Fruit fly (Drosophila melanogaster): Measurements from ENCODE around the gene CG2202.

CG2202 gene

dm6 chrX:10802457-10803378, 45.8 kb upstream of the CG2202 start (continued):
- TF ChIP-seq mld (GFP tag; IDR thresholded peaks at IDR 0.05; ENCODE audit: partially characterized antibody) (no peak), yki (optimal IDR thresholded peaks at IDR 0.05) (no peak), CG9437 (GFP tag; optimal IDR thresholded peaks at IDR 0.05) (peak; percentile 65), ato (GFP tag; IDR thresholded peaks at IDR 0.05; ENCODE audit: partially characterized antibody) (no peak), CG1602 (GFP tag; optimal IDR thresholded peaks at IDR 0.05) (peak; percentile 36), CG16815 (GFP tag; optimal IDR thresholded peaks at IDR 0.05) (no peak), CG12071 (GFP tag; optimal IDR thresholded peaks at IDR 0.05) (no peak), C15 (GFP tag; IDR thresholded peaks at IDR 0.05) (no peak), ara (GFP tag; IDR thresholded peaks at IDR 0.05) (no peak), CG13424 (tag; optimal IDR thresholded peaks at IDR 0.05) (peak; percentile 79), CG3163 (GFP tag; optimal IDR thresholded peaks at IDR 0.05) (no peak), prd (optimal IDR thresholded peaks at IDR 0.05) (no peak), prd (GFP tag; IDR thresholded peaks at IDR 0.05) (peak; percentile 57; the same call in 2 of the 3 replicates), eyg (GFP tag; optimal IDR thresholded peaks at IDR 0.05) (no peak), CG9876 (GFP tag; optimal IDR thresholded peaks at IDR 0.05) (no peak), HLH4C (GFP tag; IDR thresholded peaks at IDR 0.05; ENCODE audit: partially characterized antibody) (no peak), CG4730 (GFP tag; IDR thresholded peaks at IDR 0.05) (no peak), CG4424 (GFP tag; optimal IDR thresholded peaks at IDR 0.05) (peak; percentile 38), Dip2 (GFP tag; IDR thresholded peaks at IDR 0.05) (no peak), tio (GFP tag; optimal IDR thresholded peaks at IDR 0.05) (peak; percentile 16), Tbp (GFP tag; optimal IDR thresholded peaks at IDR 0.05) (no peak), sc (optimal IDR thresholded peaks at IDR 0.05) (no peak), sc (GFP tag; optimal IDR thresholded peaks at IDR 0.05) (peak; percentile 61), slp2 (GFP tag; optimal IDR thresholded peaks at IDR 0.05) (no peak), bsh (GFP tag; optimal IDR thresholded peaks at IDR 0.05) (peak in 1 of 2 experiments; percentile 74), onecut (GFP tag; IDR thresholded peaks at IDR 0.05) (peak; percentile 52), HLHmδ (GFP tag; optimal IDR thresholded peaks at IDR 0.05) (no peak), dan (GFP tag; IDR thresholded peaks at IDR 0.05) (no peak), ewg (GFP tag; optimal IDR thresholded peaks at IDR 0.05) (peak; percentile 33), CG30403 (GFP tag; optimal IDR thresholded peaks at IDR 0.05) (no peak), CG11504 (tag; optimal IDR thresholded peaks at IDR 0.05) (no peak), lbe (GFP tag; optimal IDR thresholded peaks at IDR 0.05) (no peak), CG2199 (GFP tag; IDR thresholded peaks at IDR 0.05) (peak; percentile 65; the same call in 1 of the 3 replicates), Vsx1 (GFP tag; optimal IDR thresholded peaks at IDR 0.05) (peak; percentile 25), ci (GFP tag; IDR thresholded peaks at IDR 0.05) (0 out of 3 replicates have a peak, but pooled peaks have one; percentile 4), CG34422 (GFP tag; IDR thresholded peaks at IDR 0.05) (no peak), knrl (GFP tag; IDR thresholded peaks at IDR 0.05; ENCODE audit: partially characterized antibody) (no peak), CG7987 (GFP tag; optimal IDR thresholded peaks at IDR 0.05) (peak; percentile 12), CG5245 (GFP tag; optimal IDR thresholded peaks at IDR 0.05) (peak; percentile 33), aop (GFP tag; IDR thresholded peaks at IDR 0.05) (no peak), dpn (GFP tag; optimal IDR thresholded peaks at IDR 0.05) (peak in 1 of 2 experiments; percentile 52), caup (GFP tag; optimal IDR thresholded peaks at IDR 0.05; ENCODE audit: severe bottlenecking) (peak; percentile 48), CG2120 (GFP tag; optimal IDR thresholded peaks at IDR 0.05) (peak; percentile 15), CG4820 (GFP tag; optimal IDR thresholded peaks at IDR 0.05) (peak; percentile 31), CG17612 (GFP tag; IDR thresholded peaks at IDR 0.05) (no peak), Side (GFP tag; optimal IDR thresholded peaks at IDR 0.05) (no peak)
